Worm (Caenorhabditis elegans): Measurements from ENCODE around the gene Y58A7A.2.

DNA sequence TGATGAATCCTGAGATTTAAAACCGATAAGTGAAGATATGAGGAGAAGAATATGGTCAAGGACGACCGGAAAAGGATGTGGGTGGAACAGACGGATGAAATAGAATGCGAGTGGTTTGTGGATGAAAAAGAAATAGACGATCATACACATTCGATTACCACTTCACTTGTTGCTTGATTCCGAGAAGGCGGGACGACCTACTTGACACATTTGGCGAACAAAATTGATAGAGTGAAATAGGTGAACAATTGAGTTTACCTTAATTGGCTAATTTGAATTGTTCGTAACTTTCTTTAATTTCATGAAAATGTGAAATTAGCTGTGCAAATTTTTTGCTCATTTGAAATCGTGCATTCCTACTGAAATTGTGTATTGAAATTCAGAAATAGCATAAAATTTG, at the start of gene Y58A7A.2:
- no peak for TF ChIP-seq skn-1 (tag; optimal IDR thresholded peaks at IDR 0.05)
- TF ChIP-seq unc-62 (GFP tag; optimal IDR thresholded peaks at IDR 0.05) = no peak
- TF ChIP-seq nhr-28 (tag; optimal IDR thresholded peaks at IDR 0.05) = no peak
- no peak for TF ChIP-seq nhr-237 (tag; optimal IDR thresholded peaks at IDR 0.05)
- TF ChIP-seq nhr-76 (tag; optimal IDR thresholded peaks at IDR 0.05) = no peak
- TF ChIP-seq pha-4 (tag; optimal IDR thresholded peaks at IDR 0.05) = no peak
- no peak for TF ChIP-seq snpc-4 (tag; optimal IDR thresholded peaks at IDR 0.05)
- no peak for TF ChIP-seq zag-1 (tag; optimal IDR thresholded peaks at IDR 0.05)
- TF ChIP-seq ZK546.5 (tag; optimal IDR thresholded peaks at IDR 0.05) = no peak

All from whole organism, L3 larva.